Worm (Caenorhabditis elegans) whole organism, young adult: ENCODE data around the gene tpi-1.

Source experiments
- T07F8.4 ChIP-seq: sonication (generic microtip); optimal IDR thresholded peaks from 2 replicates; lab custom pipeline; 2016; ENCODE audit warnings: mild to moderate bottlenecking, missing genetic modification characterization, moderate library complexity, missing compliant biosample characterization
- T26A5.8 ChIP-seq: sonication (generic microtip); optimal IDR thresholded peaks from 2 replicates; lab custom pipeline; 2016; ENCODE audit warnings: missing genetic modification characterization, missing compliant biosample characterization
- chd-7 ChIP-seq: sonication (generic microtip); optimal IDR thresholded peaks from 2 replicates; lab custom pipeline; 2016; ENCODE audit warnings: mild to moderate bottlenecking, missing genetic modification characterization, moderate library complexity, missing compliant biosample characterization
- hmg-1.2 ChIP-seq: fragments of 200-800 bp; sonication (Bioruptor generic); IDR thresholded peaks from 2 replicates; pipeline ENCODE4 v1.3.6; 2022; ENCODE audit warnings: missing genetic modification reagents, missing genetic modification characterization, missing compliant biosample characterization
- hrde-1 ChIP-seq: sonication (generic microtip); optimal IDR thresholded peaks from 2 replicates; lab custom pipeline; 2016; ENCODE audit warnings: missing genetic modification characterization, mild to moderate bottlenecking, missing compliant biosample characterization, moderate library complexity, missing genotype, missing genetic modification reagents, borderline replicate concordance
- let-526 ChIP-seq: fragments of 200-800 bp; sonication (Bioruptor generic); IDR thresholded peaks from 2 replicates; pipeline ENCODE4 v1.3.6; 2022; ENCODE audit warnings: missing genetic modification reagents, missing genetic modification characterization, missing compliant biosample characterization
- lin-54 ChIP-seq: fragments of 200-800 bp; sonication (Bioruptor generic); optimal IDR thresholded peaks from 2 replicates; lab custom pipeline; 2018; ENCODE audit warnings: mild to moderate bottlenecking, missing genetic modification characterization, missing compliant biosample characterization
- unc-62 ChIP-seq: fragments of 150-350 bp; optimal IDR thresholded peaks from 2 replicates; lab custom pipeline; 2014; ENCODE audit warnings: missing biosample characterization, missing genetic modification reagents, missing genetic modification characterization

tpi-1 gene

ce11 chrII:11992701-11993100, 46.2 kb downstream of the tpi-1 start, which contains the start of gene dhps-1 (continued):
- no peak for TF ChIP-seq lin-54
- TF ChIP-seq hrde-1 (tag; lab: Kevin White, UChicago), result no peak
- TF ChIP-seq let-526 (GFP tag; lab: Robert Waterston, UW), result no peak
- no peak for TF ChIP-seq chd-7 (tag; lab: Kevin White, UChicago)
- TF ChIP-seq, all 124 proteins: peak for 0

ce11 chrII:11988724-11989123, 50.2 kb downstream of the tpi-1 start, which contains the start of gene Y17G7B.3:
Gene Y17G7B.3, plus strand, starts transcription at chrII:11989024.
- no peak for TF ChIP-seq T07F8.4 (tag; lab: Kevin White, UChicago)
- TF ChIP-seq T26A5.8 (tag; lab: Kevin White, UChicago), result no peak
- no peak for TF ChIP-seq hmg-1.2 (GFP tag; lab: Robert Waterston, UW)
- no peak for TF ChIP-seq unc-62
- TF ChIP-seq, all 124 proteins: peak for 0
